Worm (Caenorhabditis elegans) whole organism, late embryonic: ENCODE results near the gene F54D5.2.

ENCODE experiments used
- K02D7.2 ChIP-seq: sonication (generic microtip); optimal IDR thresholded peaks from 2 replicates; lab custom pipeline; 2017; ENCODE audit warnings: mild to moderate bottlenecking, missing genetic modification characterization, missing compliant biosample characterization
- Y22D7AL.16 ChIP-seq: sonication (generic microtip); optimal IDR thresholded peaks from 2 replicates; lab custom pipeline; 2016; ENCODE audit warnings: missing genetic modification characterization, missing compliant biosample characterization
- ahr-1 ChIP-seq: sonication (generic microtip); optimal IDR thresholded peaks from 2 replicates; lab custom pipeline; 2016; ENCODE audit warnings: missing genetic modification characterization, missing compliant biosample characterization
- ceh-30 ChIP-seq: fragments of 150-350 bp; optimal IDR thresholded peaks from 2 replicates; lab custom pipeline; 2014; ENCODE audit warnings: missing biosample characterization, missing genetic modification characterization
- ceh-45 ChIP-seq: fragments of 200-800 bp; sonication (Bioruptor generic); IDR thresholded peaks from 2 replicates; pipeline ENCODE4 v1.3.6; 2022; ENCODE audit warnings: missing genetic modification reagents, missing genetic modification characterization, missing compliant biosample characterization
- ceh-9 ChIP-seq: sonication (generic microtip); optimal IDR thresholded peaks from 2 replicates; lab custom pipeline; 2016; ENCODE audit warnings: mild to moderate bottlenecking, missing genetic modification characterization, inconsistent platforms, missing compliant biosample characterization
- che-1 ChIP-seq: sonication (generic microtip); optimal IDR thresholded peaks from 2 replicates; lab custom pipeline; 2016; ENCODE audit warnings: mild to moderate bottlenecking, missing genetic modification characterization, missing compliant biosample characterization
- dmd-4 ChIP-seq: sonication (generic microtip); optimal IDR thresholded peaks from 2 replicates; lab custom pipeline; 2016; ENCODE audit warnings: borderline replicate concordance, missing genetic modification characterization, missing compliant biosample characterization
- fkh-10 ChIP-seq: fragments of 150-350 bp; optimal IDR thresholded peaks from 2 replicates; lab custom pipeline; 2014; ENCODE audit warnings: missing biosample characterization, missing genetic modification reagents, missing genetic modification characterization
- hlh-13 ChIP-seq: fragments of 200-800 bp; sonication (Bioruptor generic); optimal IDR thresholded peaks from 2 replicates; lab custom pipeline; 2018; ENCODE audit warnings: mild to moderate bottlenecking, missing genetic modification characterization, missing compliant biosample characterization
- hlh-6 ChIP-seq: sonication (generic microtip); optimal IDR thresholded peaks from 2 replicates; lab custom pipeline; 2016; ENCODE audit warnings: missing genotype, missing genetic modification characterization, missing compliant biosample characterization
- hlh-8 ChIP-seq: sonication (generic microtip); optimal IDR thresholded peaks from 2 replicates; lab custom pipeline; 2016; ENCODE audit warnings: missing genotype, missing genetic modification characterization, missing compliant biosample characterization
- npax-4 ChIP-seq: sonication (generic microtip); optimal IDR thresholded peaks from 2 replicates; lab custom pipeline; 2016; ENCODE audit warnings: missing genetic modification characterization, missing compliant biosample characterization
- pha-4 ChIP-seq: fragments of 150-350 bp; optimal IDR thresholded peaks from 2 replicates; lab custom pipeline; 2018; ENCODE audit warnings: missing biosample characterization, missing genetic modification reagents, missing genetic modification characterization
- pros-1 ChIP-seq: fragments of 150-350 bp; optimal IDR thresholded peaks from 2 replicates; lab custom pipeline; 2014; ENCODE audit warnings: missing biosample characterization, missing genetic modification reagents, missing genetic modification characterization
- rnt-1 ChIP-seq: sonication (generic microtip); optimal IDR thresholded peaks from 2 replicates; lab custom pipeline; 2016; ENCODE audit warnings: missing genetic modification characterization, missing compliant biosample characterization
- sox-4 ChIP-seq: sonication (generic microtip); optimal IDR thresholded peaks from 2 replicates; lab custom pipeline; 2017; ENCODE audit warnings: mild to moderate bottlenecking, missing genetic modification characterization, inconsistent platforms, missing compliant biosample characterization
- syd-9 ChIP-seq: sonication (generic microtip); optimal IDR thresholded peaks from 2 replicates; lab custom pipeline; 2016; ENCODE audit warnings: mild to moderate bottlenecking, missing genetic modification characterization, moderate library complexity, missing compliant biosample characterization
- ttx-3 ChIP-seq: sonication (generic microtip); optimal IDR thresholded peaks from 2 replicates; lab custom pipeline; 2016; ENCODE audit warnings: missing genetic modification reagents, missing genetic modification characterization, missing compliant biosample characterization
- unc-42 ChIP-seq: sonication (generic microtip); optimal IDR thresholded peaks from 2 replicates; lab custom pipeline; 2016; ENCODE audit warnings: missing genotype, missing genetic modification characterization, missing compliant biosample characterization

F54D5.2 gene

DNA sequence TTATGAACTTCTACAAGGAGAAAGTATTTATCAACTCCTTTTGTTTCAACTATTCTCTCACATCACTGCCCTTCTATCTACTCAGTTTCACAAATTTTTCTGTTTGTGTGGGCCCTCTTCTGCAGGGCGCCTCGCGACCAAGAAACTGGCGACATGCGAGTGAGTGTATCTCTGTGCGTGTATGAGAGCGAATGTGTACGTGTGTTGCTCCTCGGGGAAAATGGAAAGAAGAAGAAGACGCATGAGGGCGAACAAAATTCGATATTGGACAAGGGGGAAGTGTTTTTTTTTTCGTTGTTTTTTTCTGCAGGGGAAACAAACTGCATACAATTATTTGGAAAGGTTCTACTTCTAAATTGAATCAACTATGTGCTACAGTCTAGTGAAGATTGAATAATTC, 48.6 kb downstream of the F54D5.2 start (continued):
- no peak for TF ChIP-seq ahr-1 (tag; lab: Kevin White, UChicago)
- no peak for TF ChIP-seq che-1 (tag; lab: Kevin White, UChicago)

DNA sequence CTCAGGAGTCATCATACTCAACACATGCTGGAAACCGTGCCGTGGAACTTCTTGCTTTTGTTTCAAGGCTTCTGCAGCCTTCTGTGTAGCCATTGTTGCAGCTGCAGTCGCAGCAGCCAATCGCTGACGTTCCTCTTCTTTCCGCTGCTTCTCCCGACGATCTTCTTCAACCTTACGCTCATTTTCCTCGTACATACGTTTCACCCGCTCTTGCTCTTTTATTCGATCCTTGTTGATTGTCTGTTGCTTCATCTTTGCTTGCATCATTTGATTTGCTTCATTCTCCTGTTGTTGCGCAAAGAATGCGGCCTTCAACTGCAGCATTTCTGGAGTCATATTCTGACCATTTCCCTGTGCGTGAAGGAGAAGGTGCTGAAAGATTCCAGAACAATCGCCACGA, 49.6 kb downstream of the F54D5.2 start:
- TF ChIP-seq rnt-1 (tag; lab: Kevin White, UChicago) (no peak), fkh-10 (GFP tag; lab: Kevin White, UChicago) (no peak), hlh-13 (GFP tag; lab: Kevin White, UChicago) (no peak), Y22D7AL.16 (tag; lab: Kevin White, UChicago) (no peak), pha-4 (tag; lab: Kevin White, UChicago) (no peak), hlh-6 (tag; lab: Kevin White, UChicago) (no peak), unc-42 (tag; lab: Kevin White, UChicago) (no peak), dmd-4 (tag; lab: Kevin White, UChicago) (no peak), ceh-45 (GFP tag; lab: Robert Waterston, UW) (no peak), K02D7.2 (tag; lab: Kevin White, UChicago) (no peak), syd-9 (tag; lab: Kevin White, UChicago) (no peak), ttx-3 (tag; lab: Kevin White, UChicago) (no peak), pros-1 (tag; lab: Kevin White, UChicago) (no peak), ceh-9 (no peak), npax-4 (tag; lab: Kevin White, UChicago) (no peak), sox-4 (tag; lab: Kevin White, UChicago) (no peak), hlh-8 (tag; lab: Kevin White, UChicago) (no peak), ceh-30 (tag; lab: Kevin White, UChicago) (no peak)
